Fruit fly (Drosophila melanogaster) whole organism, embryonic: ENCODE data around the gene Epp.

Experiments used
- Atf3 ChIP-seq: fragments of 200-800 bp; sonication (Bioruptor generic); optimal IDR thresholded peaks from 3 replicates; lab custom pipeline; 2016; ENCODE audit warnings: missing biosample characterization, missing genetic modification characterization
- B-H2 ChIP-seq: fragments of 200-800 bp; sonication (Bioruptor generic); optimal IDR thresholded peaks from 2 replicates; lab custom pipeline; 2018; ENCODE audit warnings: missing biosample characterization, mild to moderate bottlenecking, missing genetic modification characterization
- CG10462 ChIP-seq: fragments of 200-800 bp; sonication (Bioruptor generic); optimal IDR thresholded peaks from 2 replicates; lab custom pipeline; 2016; ENCODE audit warnings: missing biosample characterization, missing genetic modification characterization
- CG11093 ChIP-seq: fragments of 200-800 bp; sonication (Bioruptor generic); IDR thresholded peaks from 3 replicates; pipeline ENCODE4 v1.3.6; 2022; ENCODE audit warnings: missing biosample characterization, missing genetic modification characterization
- CG11696 ChIP-seq: fragments of 200-800 bp; sonication (Bioruptor generic); IDR thresholded peaks from 2 replicates; pipeline ENCODE4 v1.3.6; 2022; ENCODE audit warnings: missing biosample characterization, missing genetic modification characterization
- CG12219 ChIP-seq: fragments of 200-800 bp; sonication (Bioruptor generic); optimal IDR thresholded peaks from 3 replicates; lab custom pipeline; 2018; ENCODE audit warnings: missing biosample characterization, mild to moderate bottlenecking, missing genetic modification characterization
- CG15073 ChIP-seq: fragments of 200-800 bp; sonication (Bioruptor generic); optimal IDR thresholded peaks from 2 replicates; lab custom pipeline; 2016; ENCODE audit warnings: missing biosample characterization, missing genetic modification characterization
- CG15601 ChIP-seq: fragments of 200-800 bp; sonication (Bioruptor generic); optimal IDR thresholded peaks from 3 replicates; lab custom pipeline; 2019; ENCODE audit warnings: missing biosample characterization, mild to moderate bottlenecking, missing genetic modification characterization, moderate library complexity
- CG16863 ChIP-seq: fragments of 200-800 bp; sonication (Bioruptor generic); optimal IDR thresholded peaks from 3 replicates; lab custom pipeline; 2016; ENCODE audit warnings: missing biosample characterization, missing genetic modification characterization
- CG17186 ChIP-seq: fragments of 200-800 bp; sonication (Bioruptor generic); optimal IDR thresholded peaks from 3 replicates; lab custom pipeline; 2017; ENCODE audit warnings: missing biosample characterization, missing genetic modification reagents, missing genetic modification characterization
- CG2678 ChIP-seq: fragments of 200-800 bp; sonication (Bioruptor generic); optimal IDR thresholded peaks from 3 replicates; lab custom pipeline; 2019; ENCODE audit warnings: missing biosample characterization, mild to moderate bottlenecking, missing genetic modification characterization, moderate library complexity
- CG3163 ChIP-seq: fragments of 200-800 bp; sonication (Bioruptor generic); optimal IDR thresholded peaks from 3 replicates; lab custom pipeline; 2016; ENCODE audit warnings: missing biosample characterization, missing genetic modification characterization
- CG3407 ChIP-seq: fragments of 200-800 bp; sonication (Bioruptor generic); optimal IDR thresholded peaks from 2 replicates; lab custom pipeline; 2018; ENCODE audit warnings: missing biosample characterization, mild to moderate bottlenecking, missing genetic modification characterization
- CG4360 ChIP-seq: fragments of 200-800 bp; sonication (Bioruptor generic); IDR thresholded peaks from 2 replicates; pipeline ENCODE4 v1.3.6; 2022; ENCODE audit warnings: missing biosample characterization, missing genetic modification characterization
- CG6854 ChIP-seq: fragments of 200-800 bp; sonication (Bioruptor generic); optimal IDR thresholded peaks from 3 replicates; lab custom pipeline; 2017; ENCODE audit warnings: missing biosample characterization, mild to moderate bottlenecking, missing genetic modification characterization
- CG7556 ChIP-seq: fragments of 200-800 bp; sonication (Bioruptor generic); optimal IDR thresholded peaks from 2 replicates; lab custom pipeline; 2017; ENCODE audit warnings: missing biosample characterization, mild to moderate bottlenecking, missing genetic modification characterization
- CG7786 ChIP-seq: fragments of 200-800 bp; sonication (Bioruptor generic); optimal IDR thresholded peaks from 2 replicates; lab custom pipeline; 2016; ENCODE audit warnings: missing biosample characterization, missing genetic modification characterization
- CG8290 ChIP-seq, 3 experiments: fragments of 200-800 bp; sonication (Bioruptor generic); optimal IDR thresholded peaks; 2 replicates each; lab custom pipeline; 2016 to 2019; ENCODE audit warnings: missing biosample characterization in 3 of 3, missing genetic modification characterization in 3 of 3, mild to moderate bottlenecking in 2 of 3, moderate library complexity in 1 of 3
- Dad ChIP-seq: fragments of 200-800 bp; sonication (Bioruptor generic); optimal IDR thresholded peaks from 3 replicates; lab custom pipeline; 2016; ENCODE audit warnings: missing biosample characterization, missing genetic modification characterization
- Dbx ChIP-seq: fragments of 200-800 bp; sonication (Bioruptor generic); IDR thresholded peaks from 3 replicates; pipeline ENCODE4 v1.3.6; 2022; ENCODE audit warnings: missing biosample characterization, missing genetic modification characterization
- Dip3 ChIP-seq: fragments of 200-800 bp; sonication (Bioruptor generic); optimal IDR thresholded peaks from 3 replicates; lab custom pipeline; 2016; ENCODE audit warnings: missing biosample characterization, missing genetic modification characterization
- Ets97D ChIP-seq: fragments of 200-800 bp; sonication (Bioruptor generic); optimal IDR thresholded peaks from 3 replicates; lab custom pipeline; 2016; ENCODE audit warnings: missing biosample characterization, missing genetic modification characterization
- Hr39 ChIP-seq: fragments of >200 bp; optimal IDR thresholded peaks from 2 replicates; lab custom pipeline; 2017
- Jarid2 ChIP-seq: fragments of 200-800 bp; sonication (Bioruptor generic); optimal IDR thresholded peaks from 3 replicates; lab custom pipeline; 2017; ENCODE audit warnings: mild to moderate bottlenecking, missing biosample characterization, missing genetic modification reagents, missing genetic modification characterization
- Lim3 ChIP-seq: fragments of 200-800 bp; sonication (Bioruptor generic); IDR thresholded peaks from 2 replicates; pipeline ENCODE4 v1.3.6; 2022; ENCODE audit warnings: missing biosample characterization, missing genetic modification characterization
- Ptx1 ChIP-seq: fragments of 200-800 bp; sonication (Bioruptor generic); IDR thresholded peaks from 2 replicates; pipeline ENCODE4 v1.3.6; 2022; ENCODE audit warnings: missing biosample characterization, missing genetic modification characterization
- Scr ChIP-seq: fragments of 200-800 bp; sonication (Bioruptor generic); IDR thresholded peaks from 2 replicates; pipeline ENCODE4 v1.3.6; 2022; ENCODE audit warnings: missing biosample characterization, missing genetic modification characterization; ENCODE audit not compliant: partially characterized antibody
- Side ChIP-seq: fragments of 200-800 bp; sonication (Bioruptor generic); optimal IDR thresholded peaks from 2 replicates; lab custom pipeline; 2016; ENCODE audit warnings: missing biosample characterization, missing genetic modification characterization
- Spps ChIP-seq: fragments of 200-800 bp; sonication (Bioruptor generic); optimal IDR thresholded peaks from 2 replicates; lab custom pipeline; 2018; ENCODE audit warnings: missing biosample characterization, mild to moderate bottlenecking, missing genetic modification characterization
- az2 ChIP-seq: fragments of 200-800 bp; sonication (Bioruptor generic); optimal IDR thresholded peaks from 3 replicates; lab custom pipeline; 2016; ENCODE audit warnings: missing biosample characterization, missing genetic modification characterization
- caup ChIP-seq: fragments of 200-800 bp; sonication (Bioruptor generic); optimal IDR thresholded peaks from 3 replicates; lab custom pipeline; 2017; ENCODE audit warnings: missing biosample characterization, mild to moderate bottlenecking, missing genetic modification characterization, moderate library complexity; ENCODE audit not compliant: severe bottlenecking
- chm ChIP-seq: fragments of 200-800 bp; sonication (Bioruptor generic); IDR thresholded peaks from 2 replicates; pipeline ENCODE4 v1.3.6; 2022; ENCODE audit warnings: missing biosample characterization, missing genetic modification characterization
- crp ChIP-seq, 2 experiments: fragments of 200-800 bp; sonication (Bioruptor generic); optimal IDR thresholded peaks; 2 replicates in 1 of 2; 3 replicates in 1 of 2; lab custom pipeline; 2017; ENCODE audit warnings: missing biosample characterization in 2 of 2, missing genetic modification characterization in 2 of 2, mild to moderate bottlenecking in 1 of 2, moderate library complexity in 1 of 2
- dmrt99B ChIP-seq: fragments of 200-800 bp; sonication (Bioruptor generic); optimal IDR thresholded peaks from 2 replicates; lab custom pipeline; 2018; ENCODE audit warnings: missing biosample characterization, mild to moderate bottlenecking, missing genetic modification characterization, moderate library complexity
- ewg ChIP-seq: fragments of 200-800 bp; sonication (Bioruptor generic); optimal IDR thresholded peaks from 3 replicates; lab custom pipeline; 2017; ENCODE audit warnings: mild to moderate bottlenecking, missing biosample characterization, missing genetic modification reagents, missing genetic modification characterization
- gcm ChIP-seq: fragments of 200-800 bp; sonication (Bioruptor generic); optimal IDR thresholded peaks from 2 replicates; lab custom pipeline; 2019; ENCODE audit warnings: missing biosample characterization, mild to moderate bottlenecking, missing genetic modification characterization, moderate library complexity
- h ChIP-seq: fragments of >200 bp; optimal IDR thresholded peaks from 2 replicates; lab custom pipeline; 2017
- hbn ChIP-seq: fragments of 200-800 bp; sonication (Bioruptor generic); IDR thresholded peaks from 2 replicates; pipeline ENCODE4 v1.3.6; 2022; ENCODE audit warnings: missing biosample characterization, missing genetic modification characterization; ENCODE audit not compliant: partially characterized antibody
- kah ChIP-seq: fragments of 200-800 bp; sonication (Bioruptor generic); optimal IDR thresholded peaks from 2 replicates; lab custom pipeline; 2018; ENCODE audit warnings: missing biosample characterization, mild to moderate bottlenecking, missing genetic modification characterization
- kay ChIP-seq: fragments of 200-800 bp; sonication (Bioruptor generic); optimal IDR thresholded peaks from 2 replicates; lab custom pipeline; 2016; ENCODE audit warnings: missing biosample characterization, missing genetic modification characterization
- lov ChIP-seq, 2 experiments: fragments of 200-800 bp in 1 of 2; fragments of >200 bp in 1 of 2; sonication (Bioruptor generic) in 1 of 2; IDR thresholded peaks in 1 of 2; optimal IDR thresholded peaks in 1 of 2; 2 replicates in 1 of 2; 3 replicates in 1 of 2; pipeline versions ENCODE4 v1.3.6 to Lab custom; 2017 to 2022; ENCODE audit warnings: missing biosample characterization in 1 of 2, missing genetic modification characterization in 1 of 2
- org-1 ChIP-seq: fragments of 200-800 bp; sonication (Bioruptor generic); optimal IDR thresholded peaks from 2 replicates; lab custom pipeline; 2017; ENCODE audit warnings: missing biosample characterization, missing genetic modification characterization
- psq ChIP-seq: fragments of 200-800 bp; sonication (Bioruptor generic); optimal IDR thresholded peaks from 2 replicates; lab custom pipeline; 2017; ENCODE audit warnings: missing biosample characterization, missing genetic modification characterization
- ranshi ChIP-seq: fragments of 200-800 bp; sonication (Bioruptor generic); IDR thresholded peaks from 2 replicates; pipeline ENCODE4 v1.3.6; 2022; ENCODE audit warnings: missing biosample characterization, missing genetic modification characterization
- sc ChIP-seq, 3 experiments: fragments of >200 bp in 2 of 3; fragments of 200-800 bp in 1 of 3; sonication (Bioruptor generic) in 1 of 3; optimal IDR thresholded peaks; 2 replicates in 2 of 3; 3 replicates in 1 of 3; lab custom pipeline; 2017; ENCODE audit warnings: mild to moderate bottlenecking in 1 of 3, missing biosample characterization in 1 of 3, missing genetic modification characterization in 1 of 3, missing genetic modification reagents in 1 of 3
- sens ChIP-seq: fragments of 200-800 bp; sonication (Bioruptor generic); peaks from one replicate; lab custom pipeline; 2016; ENCODE audit warnings: missing biosample characterization, missing genetic modification characterization
- sens-2 ChIP-seq: fragments of 200-800 bp; sonication (Bioruptor generic); IDR thresholded peaks from 2 replicates; pipeline ENCODE4 v1.3.6; 2022; ENCODE audit warnings: missing biosample characterization, missing genetic modification characterization
- tna ChIP-seq: fragments of 200-800 bp; sonication (Bioruptor generic); IDR thresholded peaks from 2 replicates; pipeline ENCODE4 v1.3.6; 2022; ENCODE audit warnings: missing biosample characterization, missing genetic modification characterization; ENCODE audit not compliant: partially characterized antibody
- vfl ChIP-seq: fragments of 200-800 bp; sonication (Bioruptor generic); optimal IDR thresholded peaks from 2 replicates; lab custom pipeline; 2016; ENCODE audit warnings: missing biosample characterization, missing genetic modification characterization

The Epp gene

DNA sequence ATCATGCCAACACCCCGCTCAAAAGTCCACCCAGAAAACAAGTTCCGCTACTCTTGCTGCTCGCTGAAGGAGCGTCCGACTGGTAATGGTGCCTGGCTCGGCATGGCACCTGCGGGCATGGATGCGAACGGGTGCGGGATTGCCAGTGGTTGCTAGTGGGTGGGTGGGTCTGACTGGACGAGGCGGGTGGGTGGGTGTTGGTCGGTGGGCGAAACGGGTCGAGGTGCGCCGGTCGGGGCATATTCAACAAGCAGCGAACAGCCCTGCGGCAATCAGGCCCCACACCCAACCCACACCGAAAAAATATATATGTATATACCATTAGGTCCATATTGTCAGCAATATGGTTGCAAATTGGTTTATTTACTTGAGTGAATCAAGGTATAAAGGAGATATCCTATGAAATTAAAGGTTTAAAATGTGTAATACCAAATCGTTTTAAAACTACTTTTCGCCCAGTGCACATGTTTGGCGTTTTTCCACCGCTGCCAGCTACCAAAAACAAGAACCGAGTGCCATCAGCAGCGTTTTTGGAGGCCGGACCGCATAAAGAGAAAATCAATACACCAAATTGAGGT, 18.0 kb upstream of the Epp start (continued):
- TF ChIP-seq CG2678 (tag; lab: Kevin White, UChicago) (peak; percentile 69), CG7786 (GFP tag; lab: Kevin White, UChicago) (peak; percentile 15), CG16863 (GFP tag; lab: Kevin White, UChicago) (no peak), CG11696 (GFP tag; lab: Robert Waterston, UW) (0 out of 2 replicates have a peak, but pooled peaks have one; percentile 24), CG6854 (GFP tag; lab: Kevin White, UChicago) (peak; percentile 36), psq (GFP tag; lab: Kevin White, UChicago) (no peak), CG4360 (GFP tag; lab: Robert Waterston, UW) (no peak), CG3407 (peak; percentile 35), h (lab: Kevin White, UChicago) (no peak), kah (GFP tag; lab: Kevin White, UChicago) (no peak), CG15601 (tag; lab: Kevin White, UChicago) (peak; percentile 10), Atf3 (no peak), caup (GFP tag; lab: Kevin White, UChicago) (peak; percentile 55), CG12219 (GFP tag; lab: Kevin White, UChicago) (peak; percentile 64), dmrt99B (tag; lab: Kevin White, UChicago) (peak; percentile 60), CG7556 (GFP tag; lab: Kevin White, UChicago) (peak; percentile 75), B-H2 (GFP tag; lab: Kevin White, UChicago) (no peak), tna (GFP tag; lab: Robert Waterston, UW) (no peak), sens (GFP tag; lab: Kevin White, UChicago) (peak; percentile 74), Hr39 (lab: Kevin White, UChicago) (no peak), vfl (GFP tag; lab: Kevin White, UChicago) (no peak), Spps (no peak), hbn (GFP tag; lab: Robert Waterston, UW) (no peak), CG10462 (GFP tag; lab: Kevin White, UChicago) (no peak), kay (GFP tag; lab: Kevin White, UChicago) (no peak), ewg (GFP tag; lab: Kevin White, UChicago) (no peak), Side (no peak), CG17186 (no peak), lov (optimal IDR thresholded peaks at IDR 0.05; lab: Kevin White, UChicago) (no peak), lov (GFP tag; IDR thresholded peaks at IDR 0.05; lab: Robert Waterston, UW) (no peak), crp (GFP tag; optimal IDR thresholded peaks at IDR 0.05; lab: Kevin White, UChicago) (no peak), Jarid2 (no peak), Lim3 (no peak), Dbx (GFP tag; lab: Robert Waterston, UW) (peak; percentile 83), org-1 (peak; percentile 53), Dip3 (GFP tag; lab: Kevin White, UChicago) (no peak), CG8290 (GFP tag; optimal IDR thresholded peaks at IDR 0.05; lab: Kevin White, UChicago) (no peak), CG8290 (tag; optimal IDR thresholded peaks at IDR 0.05; lab: Kevin White, UChicago) (peak in 1 of 2 experiments; percentile 65), Ptx1 (GFP tag; lab: Robert Waterston, UW) (peak; percentile 73), ranshi (peak; percentile 49), az2 (GFP tag; lab: Kevin White, UChicago) (peak; percentile 41), CG3163 (GFP tag; lab: Kevin White, UChicago) (no peak), CG11093 (GFP tag; lab: Robert Waterston, UW) (0 out of 3 replicates have a peak, but pooled peaks have one; percentile 27), chm (GFP tag; lab: Robert Waterston, UW) (no peak), sc (optimal IDR thresholded peaks at IDR 0.05; lab: Kevin White, UChicago) (no peak), sc (GFP tag; optimal IDR thresholded peaks at IDR 0.05; lab: Kevin White, UChicago) (peak; percentile 23), Ets97D (GFP tag; lab: Kevin White, UChicago) (no peak), gcm (peak; percentile 38), CG15073 (GFP tag; lab: Kevin White, UChicago) (no peak), Scr (GFP tag; lab: Robert Waterston, UW) (no peak), sens-2 (GFP tag; lab: Robert Waterston, UW) (no peak), Dad (GFP tag; lab: Kevin White, UChicago) (peak; percentile 35)
